Fruit fly (Drosophila melanogaster) whole organism, pupa: ENCODE results near the gene CG13010.

Experiments
- CG4496 ChIP-seq: fragments of 200-800 bp; sonication (Bioruptor generic); IDR thresholded peaks from 3 replicates; pipeline ENCODE4 v1.3.6; 2022; ENCODE audit warnings: missing biosample characterization, missing genetic modification characterization
- CG8159 ChIP-seq: fragments of 200-800 bp; sonication (Bioruptor generic); optimal IDR thresholded peaks from 3 replicates; lab custom pipeline; 2018; ENCODE audit warnings: missing biosample characterization, mild to moderate bottlenecking, missing genetic modification characterization, moderate library complexity
- CG8301 ChIP-seq: fragments of 200-800 bp; sonication (Bioruptor generic); optimal IDR thresholded peaks from 2 replicates; lab custom pipeline; 2018; ENCODE audit warnings: missing biosample characterization, mild to moderate bottlenecking, missing genetic modification characterization
- CG9948 ChIP-seq: fragments of 200-800 bp; sonication (Bioruptor generic); optimal IDR thresholded peaks from 2 replicates; lab custom pipeline; 2018; ENCODE audit warnings: missing biosample characterization, mild to moderate bottlenecking, missing genetic modification characterization, moderate library complexity
- D1 ChIP-seq: fragments of 200-800 bp; sonication (Bioruptor generic); optimal IDR thresholded peaks from 2 replicates; lab custom pipeline; 2018; ENCODE audit warnings: missing biosample characterization, mild to moderate bottlenecking, missing genetic modification characterization, moderate library complexity

- TF ChIP-seq D1 (no peak), CG9948 (tag; lab: Kevin White, UChicago) (no peak), CG8301 (tag; lab: Kevin White, UChicago) (no peak), CG4496 (GFP tag; lab: Robert Waterston, UW) (no peak), CG8159 (tag; lab: Kevin White, UChicago) (no peak)
These were observed 18.1 kb downstream of the CG13010 start for dm6 chrX:16660632-16661031.
